Fruit fly (Drosophila melanogaster): Measurements from ENCODE around the gene Hmt-1.
A peak's percentile ranks its signal among the peaks of the same experiment; 100 is the strongest.

Gene Hmt-1

DNA sequence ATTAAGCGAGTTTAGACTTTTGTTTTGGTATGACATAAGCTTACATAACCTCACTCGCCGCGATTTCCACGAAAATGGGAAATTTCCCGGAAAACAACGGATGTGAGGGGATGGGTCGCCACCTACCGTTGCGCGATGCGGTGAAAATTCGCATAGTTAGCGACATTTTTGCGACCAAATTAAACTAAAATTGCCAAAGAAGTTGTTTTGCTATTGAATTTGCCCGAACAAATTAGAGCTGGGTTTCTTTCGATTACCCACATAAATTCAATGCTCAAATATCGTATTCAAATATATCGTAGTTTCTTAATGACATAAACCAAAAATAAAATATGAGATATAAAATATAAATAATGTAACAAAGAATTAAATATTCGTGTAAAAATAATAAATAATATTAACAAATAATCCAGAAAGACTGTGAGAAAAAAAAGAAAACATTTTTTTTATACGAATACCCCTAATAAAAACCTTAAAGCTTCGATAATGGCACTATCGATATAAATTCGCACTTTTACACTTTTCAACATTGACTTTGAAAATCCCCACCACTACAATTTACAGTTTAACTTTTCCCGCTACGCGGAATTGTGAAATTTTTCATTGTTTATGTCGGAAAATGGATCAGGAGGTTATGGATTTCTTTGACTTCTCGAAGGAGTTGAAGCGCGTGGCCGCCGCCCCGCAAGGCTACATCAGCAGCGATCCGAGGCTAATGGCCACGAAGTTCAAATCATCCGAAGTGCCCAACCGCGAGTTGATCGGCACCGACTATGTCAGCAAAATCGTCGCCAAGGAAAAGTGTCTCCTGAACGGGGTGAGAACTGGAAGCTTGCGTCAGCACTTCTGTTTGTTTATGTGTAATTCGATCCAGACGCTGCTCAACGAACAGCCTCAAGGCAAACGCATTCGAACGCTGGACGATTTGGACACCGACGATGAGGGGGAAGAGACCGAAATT, 20.1 kb downstream of the Hmt-1 start, which contains the start of the genes ND-23 and spn-E (continued):
- no peak for TF ChIP-seq emc (GFP tag; optimal IDR thresholded peaks at IDR 0.05)
- no peak for TF ChIP-seq CG3065 (GFP tag; optimal IDR thresholded peaks at IDR 0.05)
- TF ChIP-seq Dp (GFP tag; optimal IDR thresholded peaks at IDR 0.05): peak; percentile 80
- no peak for TF ChIP-seq Ets65A (GFP tag)
- TF ChIP-seq zen2 (GFP tag; IDR thresholded peaks at IDR 0.05; ENCODE audit: partially characterized antibody): peak; percentile 10; the same call in 1 of the 3 replicates
- peak; percentile 24 for TF ChIP-seq CG3281 (GFP tag; optimal IDR thresholded peaks at IDR 0.05)
- no peak for TF ChIP-seq CG30431 (GFP tag; optimal IDR thresholded peaks at IDR 0.05)
- no peak for TF ChIP-seq Hsf (GFP tag; optimal IDR thresholded peaks at IDR 0.05)
- no peak; the same call in 2 of the 3 replicates for TF ChIP-seq CG14050 (GFP tag; IDR thresholded peaks at IDR 0.05)
- TF ChIP-seq CG15601 (tag; optimal IDR thresholded peaks at IDR 0.05): no peak
- no peak for TF ChIP-seq HLH54F (GFP tag; optimal IDR thresholded peaks at IDR 0.05)
- TF ChIP-seq ind (GFP tag; optimal IDR thresholded peaks at IDR 0.05): peak; percentile 59
- TF ChIP-seq Pdp1 (GFP tag; optimal IDR thresholded peaks at IDR 0.05): peak in 1 of 2 experiments; percentile 99
- TF ChIP-seq NC2β (GFP tag; optimal IDR thresholded peaks at IDR 0.05): no peak
- no peak for TF ChIP-seq HmgZ (tag; optimal IDR thresholded peaks at IDR 0.05)
- peak; percentile 45 for TF ChIP-seq CG13123 (GFP tag; optimal IDR thresholded peaks at IDR 0.05)
- no peak for TF ChIP-seq CG17612 (GFP tag; IDR thresholded peaks at IDR 0.05)
- TF ChIP-seq tx (GFP tag; optimal IDR thresholded peaks at IDR 0.05): no peak
- TF ChIP-seq Bdp1 (GFP tag; optimal IDR thresholded peaks at IDR 0.05): no peak
- TF ChIP-seq CG2678 (tag; optimal IDR thresholded peaks at IDR 0.05): no peak
- TF ChIP-seq CG11504 (tag; optimal IDR thresholded peaks at IDR 0.05): no peak
- no peak for TF ChIP-seq pum (GFP tag; optimal IDR thresholded peaks at IDR 0.05)
- TF ChIP-seq B-H2 (GFP tag; optimal IDR thresholded peaks at IDR 0.05): no peak
- no peak for TF ChIP-seq Lim3 (GFP tag; IDR thresholded peaks at IDR 0.05)
- no peak for TF ChIP-seq sim (GFP tag; IDR thresholded peaks at IDR 0.05)
- no peak; the same call in 1 of the 2 replicates for TF ChIP-seq sisA (GFP tag; IDR thresholded peaks at IDR 0.05)
- TF ChIP-seq fu2 (GFP tag; optimal IDR thresholded peaks at IDR 0.05): no peak
- no peak for TF ChIP-seq tup (GFP tag; optimal IDR thresholded peaks at IDR 0.05)
- no peak for TF ChIP-seq psq (GFP tag; optimal IDR thresholded peaks at IDR 0.05)
- TF ChIP-seq so (GFP tag; IDR thresholded peaks at IDR 0.05): no peak
- no peak for TF ChIP-seq CG1603 (tag; optimal IDR thresholded peaks at IDR 0.05)
- TF ChIP-seq CG34376 (GFP tag; optimal IDR thresholded peaks at IDR 0.05): no peak
- TF ChIP-seq CG2712 (tag; optimal IDR thresholded peaks at IDR 0.05): peak; percentile 83
- no peak for TF ChIP-seq ash1 (GFP tag; optimal IDR thresholded peaks at IDR 0.05)
- TF ChIP-seq CG15269 (tag; optimal IDR thresholded peaks at IDR 0.05): peak; percentile 45
- TF ChIP-seq CG12769 (tag; optimal IDR thresholded peaks at IDR 0.05): no peak
- peak; percentile 76 for TF ChIP-seq Doc3 (GFP tag; IDR thresholded peaks at IDR 0.05; ENCODE audit: partially characterized antibody)
- TF ChIP-seq CG5953 (GFP tag; IDR thresholded peaks at IDR 0.05): peak; percentile 14; the same call in 1 of the 2 replicates
- no peak for TF ChIP-seq Tbp (GFP tag; optimal IDR thresholded peaks at IDR 0.05)
- no peak for TF ChIP-seq Poxn (GFP tag; IDR thresholded peaks at IDR 0.05)
- TF ChIP-seq CG8359 (GFP tag; optimal IDR thresholded peaks at IDR 0.05; ENCODE audit: borderline replicate concordance): no peak
- 0 out of 3 replicates have a peak, but pooled peaks have one; percentile 52 for TF ChIP-seq CG6791 (GFP tag; IDR thresholded peaks at IDR 0.05; ENCODE audit: partially characterized antibody)
- no peak for TF ChIP-seq fd96Cb (tag; optimal IDR thresholded peaks at IDR 0.05)
- no peak for TF ChIP-seq CG7357 (GFP tag; IDR thresholded peaks at IDR 0.05)
- TF ChIP-seq scrt (GFP tag; optimal IDR thresholded peaks at IDR 0.05): no peak
- no peak for TF ChIP-seq Nf-YB (GFP tag; optimal IDR thresholded peaks at IDR 0.05)
- TF ChIP-seq Hr51 (GFP tag; optimal IDR thresholded peaks at IDR 0.05): no peak
- no peak for TF ChIP-seq vfl (GFP tag; optimal IDR thresholded peaks at IDR 0.05)
